Fruit fly (Drosophila melanogaster) whole organism, embryonic: ENCODE measurements around the gene CG42591.

Experiments used
- CG13424 ChIP-seq: fragments of 200-800 bp; sonication (Bioruptor generic); optimal IDR thresholded peaks from 2 replicates; lab custom pipeline; 2019; ENCODE audit warnings: missing biosample characterization, mild to moderate bottlenecking, missing genetic modification characterization, moderate library complexity
- CG14441 ChIP-seq: fragments of 200-800 bp; sonication (Bioruptor generic); IDR thresholded peaks from 2 replicates; pipeline ENCODE4 v1.3.6; 2022; ENCODE audit warnings: missing biosample characterization, missing genetic modification characterization
- CG2199 ChIP-seq: fragments of 200-800 bp; sonication (Bioruptor generic); IDR thresholded peaks from 3 replicates; pipeline ENCODE4 v1.3.6; 2022; ENCODE audit warnings: missing biosample characterization, missing genetic modification characterization
- Poxn ChIP-seq: fragments of 200-800 bp; sonication (Bioruptor generic); IDR thresholded peaks from 2 replicates; pipeline ENCODE4 v1.3.6; 2022; ENCODE audit warnings: missing biosample characterization, missing genetic modification characterization
- lmd ChIP-seq: fragments of 200-800 bp; sonication (Bioruptor generic); IDR thresholded peaks from 2 replicates; pipeline ENCODE4 v1.3.6; 2022; ENCODE audit warnings: missing biosample characterization, missing genetic modification characterization
- odd ChIP-seq: fragments of 200-800 bp; sonication (Bioruptor generic); optimal IDR thresholded peaks from 2 replicates; lab custom pipeline; 2017; ENCODE audit warnings: missing biosample characterization, mild to moderate bottlenecking, missing genetic modification characterization
- psq ChIP-seq: fragments of 200-800 bp; sonication (Bioruptor generic); optimal IDR thresholded peaks from 2 replicates; lab custom pipeline; 2017; ENCODE audit warnings: missing biosample characterization, missing genetic modification characterization

DNA sequence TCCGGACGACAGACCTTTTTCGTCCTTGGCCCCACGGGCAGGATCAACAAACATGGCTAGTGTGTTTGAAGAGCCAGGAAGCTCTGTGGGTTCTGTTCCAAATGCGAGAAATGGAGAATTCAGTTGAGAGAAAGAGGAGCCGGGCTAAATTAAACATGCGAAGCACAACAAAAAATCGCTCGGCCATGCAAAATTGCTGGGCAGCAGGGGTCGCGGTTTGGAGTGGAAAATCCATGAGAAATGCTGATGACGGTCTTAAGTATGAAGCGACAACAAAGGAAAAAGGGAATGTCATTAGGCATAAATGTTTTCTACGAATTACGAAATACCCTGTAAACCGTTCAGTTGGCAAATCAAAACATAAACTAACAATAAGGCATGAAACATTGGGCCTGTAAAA is 36.7 kb downstream of the CG42591 start:
- no peak for TF ChIP-seq odd (GFP tag; lab: Kevin White, UChicago)
- 0 out of 2 replicates have a peak, but pooled peaks have one; percentile 31 for TF ChIP-seq CG14441
- no peak for TF ChIP-seq lmd
- TF ChIP-seq Poxn (GFP tag; lab: Robert Waterston, UW), result no peak
- no peak for TF ChIP-seq psq (GFP tag; lab: Kevin White, UChicago)
- TF ChIP-seq CG2199, result no peak
- no peak for TF ChIP-seq CG13424 (tag; lab: Kevin White, UChicago)
